Worm (Caenorhabditis elegans) whole organism, midembryonic: ENCODE data around the gene srh-128.

Experiments
- T22C8.4 ChIP-seq: fragments of 200-800 bp; sonication (Bioruptor generic); IDR thresholded peaks from 2 replicates; pipeline ENCODE4 v1.3.6; 2022; ENCODE audit warnings: missing genetic modification characterization, missing compliant biosample characterization
- cog-1 ChIP-seq: sonication (generic microtip); optimal IDR thresholded peaks from 2 replicates; lab custom pipeline; 2016; ENCODE audit warnings: missing genetic modification characterization, missing compliant biosample characterization
- flt-1 ChIP-seq: fragments of 200-800 bp; sonication (Bioruptor generic); IDR thresholded peaks from 2 replicates; pipeline ENCODE4 v1.3.6; 2022; ENCODE audit warnings: missing genetic modification characterization, missing compliant biosample characterization
- klf-2 ChIP-seq: fragments of 200-800 bp; sonication (Bioruptor generic); conservative IDR thresholded peaks from 2 replicates; pipeline ENCODE4 v1.3.6; 2022; ENCODE audit warnings: missing genetic modification reagents, missing genetic modification characterization, missing compliant biosample characterization
- med-1 ChIP-seq: sonication (generic microtip); optimal IDR thresholded peaks from 2 replicates; lab custom pipeline; 2017; ENCODE audit warnings: missing genetic modification characterization, mild to moderate bottlenecking, missing compliant biosample characterization, antibody characterized with exemption, missing genetic modification reagents; ENCODE audit not compliant: insufficient read depth
- ref-1 ChIP-seq: fragments of 200-800 bp; sonication (Bioruptor generic); conservative IDR thresholded peaks from 2 replicates; pipeline ENCODE4 v1.3.6; 2022; ENCODE audit warnings: missing genetic modification reagents, missing genetic modification characterization, missing compliant biosample characterization
- tab-1 ChIP-seq: fragments of 200-800 bp; sonication (Bioruptor generic); IDR thresholded peaks from 2 replicates; pipeline ENCODE4 v1.3.6; 2022; ENCODE audit warnings: missing genetic modification characterization, missing compliant biosample characterization
- ztf-23 ChIP-seq: fragments of 200-800 bp; sonication (Bioruptor generic); IDR thresholded peaks from 2 replicates; pipeline ENCODE4 v1.3.6; 2022; ENCODE audit warnings: missing genetic modification reagents, missing genetic modification characterization, missing compliant biosample characterization
- ztf-29 ChIP-seq: fragments of 200-800 bp; sonication (Bioruptor generic); IDR thresholded peaks from 2 replicates; pipeline ENCODE4 v1.3.6; 2022; ENCODE audit warnings: missing genetic modification reagents, missing genetic modification characterization, missing compliant biosample characterization

ce11 chrII:2734266-2734665, 29.2 kb upstream of the srh-128 start:
- TF ChIP-seq T22C8.4 (GFP tag; lab: Robert Waterston, UW) (no peak), ztf-29 (no peak), tab-1 (no peak), cog-1 (no peak), ztf-23 (GFP tag; lab: Robert Waterston, UW) (no peak), med-1 (GFP tag; lab: Kevin White, UChicago) (no peak), flt-1 (GFP tag; lab: Robert Waterston, UW) (no peak), ref-1 (GFP tag; lab: Robert Waterston, UW) (no peak), klf-2 (GFP tag; lab: Robert Waterston, UW) (no peak)
